Fruit fly (Drosophila melanogaster) S2 (cell line): ENCODE results near the gene mtd.

Experiments used
- CG8478 ChIP-seq: fragments of >200 bp; optimal IDR thresholded peaks from 2 replicates; lab custom pipeline; 2018
- CTCF ChIP-seq, 2 experiments: fragments of >200 bp; optimal IDR thresholded peaks; 2 replicates each; lab custom pipeline; 2018

DNA sequence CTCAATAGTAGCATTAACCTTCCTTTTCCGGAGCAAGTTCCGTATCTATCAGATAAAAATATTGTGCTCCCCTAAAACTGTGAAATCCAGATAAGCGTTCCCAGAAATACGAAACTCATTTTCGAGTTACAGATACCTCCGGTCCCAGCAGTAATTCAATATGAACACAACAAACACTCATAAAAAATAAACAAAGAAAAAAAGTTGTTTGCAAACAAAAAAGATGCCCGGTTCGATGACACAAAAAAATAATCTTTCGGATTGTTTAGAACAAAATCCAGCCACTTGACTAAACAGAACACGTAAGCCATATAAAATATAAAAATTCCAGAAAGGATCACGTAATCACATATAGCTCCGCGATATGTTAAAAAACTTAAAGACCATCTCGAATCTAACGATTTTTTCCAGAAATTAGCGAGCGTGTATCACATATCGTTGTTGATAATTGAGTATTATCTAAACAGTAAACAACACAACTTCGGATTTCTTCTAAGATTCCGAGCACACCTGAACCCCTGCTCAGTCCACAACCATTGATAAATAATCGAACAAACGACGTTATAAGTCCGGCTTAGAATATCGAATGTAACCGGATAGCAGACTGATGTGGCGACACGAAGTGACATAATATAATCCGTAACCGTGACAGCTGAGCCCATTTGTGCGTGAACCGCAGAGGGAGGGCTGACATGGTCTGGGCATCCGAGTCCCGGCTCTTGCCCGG, 31.0 kb downstream of the mtd start:
- TF ChIP-seq CG8478 (no peak), CTCF (optimal IDR thresholded peaks at IDR 0.05; lab: Kevin White, UChicago) (no peak)
